Worm (Caenorhabditis elegans) whole organism, young adult: Measurements from ENCODE around the gene Y43F8B.7.

ENCODE experiments used
- B0261.1 ChIP-seq: sonication (generic microtip); optimal IDR thresholded peaks from 2 replicates; lab custom pipeline; 2016; ENCODE audit warnings: mild to moderate bottlenecking, missing genetic modification characterization, moderate library complexity, missing compliant biosample characterization
- B0336.3 ChIP-seq: fragments of 200-800 bp; sonication (Bioruptor generic); IDR thresholded peaks from 2 replicates; pipeline ENCODE4 v1.3.6; 2022; ENCODE audit warnings: missing genetic modification characterization, missing compliant biosample characterization
- F37B4.10 ChIP-seq: fragments of 200-800 bp; sonication (Bioruptor generic); IDR thresholded peaks from 2 replicates; pipeline ENCODE4 v1.3.6; 2022; ENCODE audit warnings: missing genetic modification characterization, missing compliant biosample characterization
- F57C9.4 ChIP-seq: sonication (generic microtip); optimal IDR thresholded peaks from 2 replicates; lab custom pipeline; 2017; ENCODE audit warnings: mild to moderate bottlenecking, missing genetic modification characterization, missing compliant biosample characterization
- attf-3 ChIP-seq: fragments of 200-800 bp; sonication (Bioruptor generic); conservative IDR thresholded peaks from 2 replicates; pipeline ENCODE4 v1.3.6; 2022; ENCODE audit warnings: missing genetic modification reagents, missing genetic modification characterization, missing compliant biosample characterization
- ccch-3 ChIP-seq: fragments of 200-800 bp; sonication (Bioruptor generic); optimal IDR thresholded peaks from 2 replicates; lab custom pipeline; 2018; ENCODE audit warnings: mild to moderate bottlenecking, missing genetic modification characterization, missing compliant biosample characterization
- cebp-1 ChIP-seq, 2 experiments: fragments of 200-800 bp in 1 of 2; sonication (Bioruptor generic) in 1 of 2; sonication (generic microtip) in 1 of 2; IDR thresholded peaks in 1 of 2; optimal IDR thresholded peaks in 1 of 2; 2 replicates each; pipeline versions ENCODE4 v1.3.6 to Lab custom; 2017 to 2022; ENCODE audit warnings: missing compliant biosample characterization in 2 of 2, missing genetic modification characterization in 2 of 2, mild to moderate bottlenecking in 1 of 2, missing genetic modification reagents in 1 of 2, moderate library complexity in 1 of 2
- ceh-91 ChIP-seq: fragments of 200-800 bp; sonication (Bioruptor generic); IDR thresholded peaks from 2 replicates; pipeline ENCODE4 v1.3.6; 2022; ENCODE audit warnings: missing genetic modification reagents, missing genetic modification characterization, missing compliant biosample characterization
- dpl-1 ChIP-seq: fragments of 150-350 bp; optimal IDR thresholded peaks from 2 replicates; lab custom pipeline; 2014; ENCODE audit warnings: missing biosample characterization, missing genetic modification reagents, missing genetic modification characterization
- egrh-3 ChIP-seq: fragments of 200-800 bp; sonication (Bioruptor generic); IDR thresholded peaks from 2 replicates; pipeline ENCODE4 v1.3.6; 2022; ENCODE audit warnings: missing genetic modification reagents, missing genetic modification characterization, missing compliant biosample characterization
- ets-4 ChIP-seq: fragments of 200-800 bp; sonication (Bioruptor generic); optimal IDR thresholded peaks from 2 replicates; lab custom pipeline; 2018; ENCODE audit warnings: mild to moderate bottlenecking, missing genetic modification characterization, missing compliant biosample characterization
- fkh-3 ChIP-seq: sonication (generic microtip); optimal IDR thresholded peaks from 2 replicates; lab custom pipeline; 2016; ENCODE audit warnings: mild to moderate bottlenecking, missing genetic modification characterization, missing compliant biosample characterization
- hrde-1 ChIP-seq: sonication (generic microtip); optimal IDR thresholded peaks from 2 replicates; lab custom pipeline; 2016; ENCODE audit warnings: missing genetic modification characterization, mild to moderate bottlenecking, missing compliant biosample characterization, moderate library complexity, missing genotype, missing genetic modification reagents, borderline replicate concordance
- hsf-1 ChIP-seq: fragments of 200-800 bp; sonication (Bioruptor generic); IDR thresholded peaks from 2 replicates; pipeline ENCODE4 v1.3.6; 2022; ENCODE audit warnings: missing genetic modification reagents, missing genetic modification characterization, missing compliant biosample characterization
- let-526 ChIP-seq: fragments of 200-800 bp; sonication (Bioruptor generic); IDR thresholded peaks from 2 replicates; pipeline ENCODE4 v1.3.6; 2022; ENCODE audit warnings: missing genetic modification reagents, missing genetic modification characterization, missing compliant biosample characterization
- let-607 ChIP-seq, 2 experiments: fragments of 200-800 bp in 1 of 2; sonication (Bioruptor generic) in 1 of 2; sonication (generic microtip) in 1 of 2; optimal IDR thresholded peaks; 2 replicates each; lab custom pipeline; 2016 to 2018; ENCODE audit warnings: mild to moderate bottlenecking in 2 of 2, missing compliant biosample characterization in 2 of 2, missing genetic modification characterization in 2 of 2, moderate library complexity in 2 of 2, missing genotype in 1 of 2
- lin-40 ChIP-seq: sonication (generic microtip); optimal IDR thresholded peaks from 2 replicates; lab custom pipeline; 2016; ENCODE audit warnings: missing genetic modification characterization, mild to moderate bottlenecking, missing compliant biosample characterization, missing genotype, missing genetic modification reagents
- lir-1 ChIP-seq: fragments of 200-800 bp; sonication (Bioruptor generic); conservative IDR thresholded peaks from 2 replicates; pipeline ENCODE4 v1.3.6; 2022; ENCODE audit warnings: missing genetic modification reagents, missing genetic modification characterization, missing compliant biosample characterization
- madf-3 ChIP-seq: fragments of 200-800 bp; sonication (Bioruptor generic); IDR thresholded peaks from 2 replicates; pipeline ENCODE4 v1.3.6; 2022; ENCODE audit warnings: missing genetic modification reagents, missing genetic modification characterization, missing compliant biosample characterization
- madf-6 ChIP-seq: fragments of 200-800 bp; sonication (Bioruptor generic); IDR thresholded peaks from 2 replicates; pipeline ENCODE4 v1.3.6; 2022; ENCODE audit warnings: missing genetic modification reagents, missing genetic modification characterization, missing compliant biosample characterization
- mcd-1 ChIP-seq: fragments of 200-800 bp; sonication (Bioruptor generic); IDR thresholded peaks from 2 replicates; pipeline ENCODE4 v1.3.6; 2022; ENCODE audit warnings: missing genetic modification reagents, missing genetic modification characterization, missing compliant biosample characterization
- nfyb-1 ChIP-seq: fragments of 200-800 bp; sonication (Bioruptor generic); IDR thresholded peaks from 2 replicates; pipeline ENCODE4 v1.3.6; 2022; ENCODE audit warnings: missing genetic modification reagents, missing genetic modification characterization, missing compliant biosample characterization
- nhr-179 ChIP-seq: sonication (generic microtip); optimal IDR thresholded peaks from 2 replicates; lab custom pipeline; 2016; ENCODE audit warnings: mild to moderate bottlenecking, missing genetic modification characterization, missing compliant biosample characterization
- nhr-80 ChIP-seq: sonication (generic microtip); optimal IDR thresholded peaks from 2 replicates; lab custom pipeline; 2016; ENCODE audit warnings: missing genetic modification characterization, missing compliant biosample characterization
- pbrm-1 ChIP-seq: fragments of 200-800 bp; sonication (Bioruptor generic); IDR thresholded peaks from 2 replicates; pipeline ENCODE4 v1.3.6; 2022; ENCODE audit warnings: missing genetic modification reagents, missing genetic modification characterization, missing compliant biosample characterization
- rcor-1 ChIP-seq: fragments of 200-800 bp; sonication (Bioruptor generic); IDR thresholded peaks from 2 replicates; pipeline ENCODE4 v1.3.6; 2022; ENCODE audit warnings: missing genetic modification reagents, missing genetic modification characterization, missing compliant biosample characterization
- rpc-1 ChIP-seq, 2 experiments: fragments of 150-350 bp in 1 of 2; sonication (generic microtip) in 1 of 2; optimal IDR thresholded peaks; 2 replicates each; lab custom pipeline; 2014 to 2018; ENCODE audit warnings: missing biosample characterization in 1 of 2, missing genetic modification characterization in 1 of 2, missing genetic modification reagents in 1 of 2, missing genotype in 1 of 2
- sdz-38 ChIP-seq: sonication (generic microtip); optimal IDR thresholded peaks from 2 replicates; lab custom pipeline; 2016; ENCODE audit warnings: missing genotype, missing genetic modification characterization, missing compliant biosample characterization
- snpc-1.3 ChIP-seq: sonication (generic microtip); optimal IDR thresholded peaks from 2 replicates; lab custom pipeline; 2017; ENCODE audit warnings: missing genetic modification characterization, mild to moderate bottlenecking, missing compliant biosample characterization, antibody characterized with exemption, moderate library complexity, missing genotype, missing genetic modification reagents; ENCODE audit not compliant: insufficient read depth
- somi-1 ChIP-seq: fragments of 200-800 bp; sonication (Bioruptor generic); optimal IDR thresholded peaks from 2 replicates; lab custom pipeline; 2018; ENCODE audit warnings: mild to moderate bottlenecking, missing genetic modification characterization, missing compliant biosample characterization
- unc-130 ChIP-seq: sonication (generic microtip); optimal IDR thresholded peaks from 2 replicates; lab custom pipeline; 2016; ENCODE audit warnings: missing genetic modification reagents, missing genetic modification characterization, missing compliant biosample characterization
- ztf-22 ChIP-seq: fragments of 200-800 bp; sonication (Bioruptor generic); optimal IDR thresholded peaks from 2 replicates; lab custom pipeline; 2018; ENCODE audit warnings: mild to moderate bottlenecking, missing genetic modification characterization, moderate library complexity, missing compliant biosample characterization
- ztf-26 ChIP-seq: sonication (generic microtip); optimal IDR thresholded peaks from 2 replicates; lab custom pipeline; 2017; ENCODE audit warnings: missing genetic modification characterization, missing compliant biosample characterization
- ztf-3 ChIP-seq: fragments of 200-800 bp; sonication (Bioruptor generic); optimal IDR thresholded peaks from 2 replicates; lab custom pipeline; 2018; ENCODE audit warnings: mild to moderate bottlenecking, missing genetic modification characterization, missing compliant biosample characterization
- ztf-6 ChIP-seq: fragments of 200-800 bp; sonication (Bioruptor generic); IDR thresholded peaks from 2 replicates; pipeline ENCODE4 v1.3.6; 2022; ENCODE audit warnings: missing genetic modification reagents, missing genetic modification characterization, missing compliant biosample characterization

Y43F8B.7 gene

DNA sequence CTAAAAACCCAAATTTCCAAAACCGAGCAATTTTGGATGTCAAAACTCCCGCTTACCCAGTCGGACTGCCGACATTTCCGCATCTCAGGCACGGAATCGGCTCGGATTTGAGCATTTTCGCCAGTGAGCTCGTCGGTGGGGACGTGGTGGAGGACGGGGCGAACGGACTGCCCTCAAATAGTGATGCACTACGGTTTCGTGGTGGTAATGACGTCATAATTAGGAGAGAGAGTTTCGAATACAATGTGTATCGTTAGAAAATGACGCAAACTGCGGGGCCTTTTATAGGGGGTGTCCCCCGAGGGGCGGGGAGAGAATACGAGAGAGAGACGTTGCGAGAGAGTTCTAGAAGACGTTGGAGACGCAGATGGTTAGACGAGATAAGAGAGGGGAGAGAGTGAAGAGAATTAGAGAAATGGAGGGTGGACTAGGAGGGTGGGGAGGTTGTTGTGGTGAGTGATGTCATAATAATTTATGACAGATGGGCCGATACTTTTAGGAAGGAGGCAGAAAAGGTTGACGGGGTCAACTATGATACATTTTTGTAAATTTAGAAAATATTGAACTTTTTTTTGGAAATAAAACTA lies 32.1 kb downstream of the Y43F8B.7 start (continued):
- TF ChIP-seq let-526 (GFP tag; lab: Robert Waterston, UW) (peak; percentile 41; the same call in 1 of the 2 replicates), ztf-6 (GFP tag; lab: Robert Waterston, UW) (no peak; the same call in 1 of the 2 replicates), pbrm-1 (GFP tag; lab: Robert Waterston, UW) (peak; percentile 87; the same call in 1 of the 2 replicates), snpc-1.3 (tag; lab: Kevin White, UChicago) (no peak), rpc-1 (optimal IDR thresholded peaks at IDR 0.05; lab: Kevin White, UChicago) (peak; percentile 29), rpc-1 (tag; optimal IDR thresholded peaks at IDR 0.05; lab: Kevin White, UChicago) (no peak), lir-1 (GFP tag; lab: Robert Waterston, UW) (peak; percentile 44; the same call in 1 of the 2 replicates), ztf-3 (GFP tag; lab: Kevin White, UChicago) (peak; percentile 84), egrh-3 (GFP tag; lab: Robert Waterston, UW) (peak; percentile 33; the same call in 1 of the 2 replicates), madf-6 (GFP tag; lab: Robert Waterston, UW) (peak; percentile 38; the same call in 1 of the 2 replicates), nfyb-1 (GFP tag; lab: Robert Waterston, UW) (peak; percentile 94), F37B4.10 (GFP tag; lab: Robert Waterston, UW) (no peak), cebp-1 (GFP tag; IDR thresholded peaks at IDR 0.05; lab: Robert Waterston, UW) (no peak; the same call in 1 of the 2 replicates), cebp-1 (tag; optimal IDR thresholded peaks at IDR 0.05; lab: Kevin White, UChicago) (peak; percentile 82), madf-3 (GFP tag; lab: Robert Waterston, UW) (0 out of 2 replicates have a peak, but pooled peaks have one; percentile 2), nhr-80 (peak; percentile 41), ztf-26 (tag; lab: Kevin White, UChicago) (peak; percentile 96), ets-4 (peak; percentile 45), ccch-3 (GFP tag; lab: Kevin White, UChicago) (no peak), hrde-1 (tag; lab: Kevin White, UChicago) (no peak), sdz-38 (tag; lab: Kevin White, UChicago) (no peak), attf-3 (GFP tag; lab: Robert Waterston, UW) (no peak), mcd-1 (peak; percentile 70; the same call in 1 of the 2 replicates), lin-40 (tag; lab: Kevin White, UChicago) (peak; percentile 87), fkh-3 (tag; lab: Kevin White, UChicago) (peak; percentile 41), B0261.1 (tag; lab: Kevin White, UChicago) (peak; percentile 18), rcor-1 (GFP tag; lab: Robert Waterston, UW) (peak; percentile 60; the same call in 1 of the 2 replicates), hsf-1 (peak; percentile 96), ztf-22 (GFP tag; lab: Kevin White, UChicago) (peak; percentile 91), dpl-1 (GFP tag; lab: Kevin White, UChicago) (no peak), nhr-179 (tag; lab: Kevin White, UChicago) (no peak), ceh-91 (GFP tag; lab: Robert Waterston, UW) (no peak)

DNA sequence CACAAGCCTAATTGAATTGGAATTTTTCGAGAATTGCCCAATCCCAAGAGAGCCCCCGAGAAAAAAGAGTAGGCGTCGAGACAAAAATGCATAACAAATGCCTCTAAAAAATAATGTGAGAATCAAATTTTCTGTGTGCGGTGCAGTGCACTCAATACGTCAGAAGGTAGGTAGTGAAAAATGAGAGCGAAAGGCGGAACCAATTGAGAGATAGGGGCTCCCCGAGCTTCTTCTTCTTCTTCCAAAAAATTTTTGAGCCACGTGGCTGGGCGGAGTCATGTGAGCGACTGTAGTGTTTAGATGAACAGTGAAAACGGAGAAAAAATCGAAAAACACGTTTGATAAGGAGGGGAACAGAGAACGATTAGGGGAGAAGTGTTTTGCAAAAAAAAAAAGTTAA lies 34.0 kb downstream of the Y43F8B.7 start:
- TF ChIP-seq F57C9.4 (tag; lab: Kevin White, UChicago) = no peak
- peak; percentile 32 for TF ChIP-seq nhr-80
- peak; percentile 31 to 45 for TF ChIP-seq let-607 (tag; optimal IDR thresholded peaks at IDR 0.05; lab: Kevin White, UChicago)
- no peak for TF ChIP-seq attf-3 (GFP tag; lab: Robert Waterston, UW)
- TF ChIP-seq somi-1 = peak; percentile 59
- no peak for TF ChIP-seq cebp-1 (GFP tag; IDR thresholded peaks at IDR 0.05; lab: Robert Waterston, UW)
- peak; percentile 31 for TF ChIP-seq cebp-1 (tag; optimal IDR thresholded peaks at IDR 0.05; lab: Kevin White, UChicago)
- 0 out of 2 replicates have a peak, but pooled peaks have one; percentile 27 for TF ChIP-seq B0336.3
- no peak for TF ChIP-seq unc-130 (GFP tag; lab: Kevin White, UChicago)
